Worm (Caenorhabditis elegans) whole organism, L2 larva: ENCODE results near the gene C52E4.12.

ENCODE experiments used
- blmp-1 ChIP-seq: sonication (generic microtip); optimal IDR thresholded peaks from 2 replicates; lab custom pipeline; 2017; ENCODE audit warnings: missing genetic modification characterization, mild to moderate bottlenecking, missing compliant biosample characterization, antibody characterized with exemption, moderate library complexity; ENCODE audit not compliant: insufficient read depth
- lin-13 ChIP-seq: fragments of 150-350 bp; optimal IDR thresholded peaks from 2 replicates; lab custom pipeline; 2014; ENCODE audit warnings: missing biosample characterization, missing genetic modification reagents, missing genetic modification characterization
- nhr-23 ChIP-seq: fragments of 150-350 bp; optimal IDR thresholded peaks from 2 replicates; lab custom pipeline; 2014; ENCODE audit warnings: missing biosample characterization, missing genetic modification reagents, missing genetic modification characterization

DNA sequence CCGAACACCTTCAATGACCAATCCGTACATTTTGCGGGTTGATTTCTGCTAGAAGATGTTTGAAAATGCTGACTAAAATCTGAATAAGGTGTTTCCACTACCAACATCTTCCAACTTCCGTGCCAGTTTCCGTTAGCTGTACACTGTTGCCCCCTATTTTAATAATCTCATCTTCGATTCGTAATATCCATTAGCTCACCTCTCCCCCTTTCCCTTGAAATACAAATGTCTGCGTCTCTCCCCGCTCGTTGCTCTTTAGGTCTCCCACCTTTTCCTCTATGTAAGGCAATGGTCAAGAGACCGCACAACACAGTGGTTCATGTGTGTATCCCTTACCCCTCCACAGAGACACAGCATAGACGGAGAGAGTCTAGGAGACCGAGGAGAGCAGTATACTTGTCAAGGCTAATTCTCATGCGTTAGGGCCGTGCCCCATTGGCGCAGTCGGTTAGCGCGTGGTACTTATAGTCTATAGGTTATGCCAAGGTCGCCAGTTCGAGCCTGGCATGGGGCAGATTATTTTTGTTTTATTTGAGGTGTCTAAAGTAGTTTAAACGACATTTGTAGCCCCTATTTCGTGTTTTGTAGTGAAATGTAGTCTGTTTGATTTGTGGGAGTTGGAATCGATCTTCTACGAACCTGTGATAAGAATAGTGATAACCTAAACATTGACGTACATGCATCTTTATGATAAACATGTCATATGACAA, 5.9 kb downstream of the C52E4.12 start, which contains the start of gene gcy-33:
- TF ChIP-seq nhr-23 (tag; lab: Kevin White, UChicago), result no peak
- TF ChIP-seq lin-13 (GFP tag; lab: Kevin White, UChicago), result peak; percentile 82
- no peak for TF ChIP-seq blmp-1 (tag; lab: Kevin White, UChicago)
